Worm (Caenorhabditis elegans) whole organism, early embryonic: ENCODE results near the gene K10C2.7.

ENCODE experiments used
- F13C5.2 ChIP-seq: sonication (generic microtip); optimal IDR thresholded peaks from 2 replicates; lab custom pipeline; 2017; ENCODE audit warnings: mild to moderate bottlenecking, missing genetic modification characterization, inconsistent platforms, missing compliant biosample characterization
- ceh-13 ChIP-seq: fragments of 200-800 bp; sonication (Bioruptor generic); optimal IDR thresholded peaks from 2 replicates; lab custom pipeline; 2018; ENCODE audit warnings: mild to moderate bottlenecking, missing genetic modification characterization, missing compliant biosample characterization
- ets-7 ChIP-seq: sonication (generic microtip); optimal IDR thresholded peaks from 2 replicates; lab custom pipeline; 2016; ENCODE audit warnings: missing genotype, missing genetic modification characterization, missing compliant biosample characterization
- hnd-1 ChIP-seq: sonication (generic microtip); optimal IDR thresholded peaks from 2 replicates; lab custom pipeline; 2016; ENCODE audit warnings: missing genetic modification characterization, missing compliant biosample characterization
- tra-4 ChIP-seq: sonication (generic microtip); optimal IDR thresholded peaks from 2 replicates; lab custom pipeline; 2017; ENCODE audit warnings: missing genetic modification characterization, missing compliant biosample characterization

DNA sequence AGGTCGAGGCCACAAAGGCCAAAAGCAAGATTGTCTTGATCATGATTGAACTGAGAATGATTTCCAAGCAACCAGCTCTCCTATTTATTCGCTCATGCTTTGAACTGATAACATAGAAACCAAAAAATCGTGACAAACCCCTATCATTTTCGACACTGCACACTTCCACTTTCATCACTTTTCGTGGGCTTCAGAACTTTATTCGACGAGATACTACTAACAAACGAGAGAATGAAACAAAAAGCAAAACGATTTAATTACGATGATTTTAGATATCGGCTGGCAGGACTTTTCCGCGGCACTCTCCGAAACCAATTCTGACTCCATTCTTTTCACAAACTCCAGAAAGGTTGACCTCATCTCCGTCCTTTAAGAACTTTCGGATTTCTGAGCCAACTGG, 3.3 kb upstream of the K10C2.7 start, which contains the start of gene asp-14:
- no peak for TF ChIP-seq F13C5.2 (tag; lab: Kevin White, UChicago)
- no peak for TF ChIP-seq hnd-1
- TF ChIP-seq ceh-13 = no peak
- TF ChIP-seq ets-7 (tag; lab: Kevin White, UChicago) = no peak
- TF ChIP-seq tra-4 = no peak
